Worm (Caenorhabditis elegans) whole organism, L4 larva: ENCODE results near the gene plk-3.

Experiments
- dmd-8 ChIP-seq: fragments of 200-800 bp; sonication (Bioruptor generic); IDR thresholded peaks from 2 replicates; pipeline ENCODE4 v1.3.6; 2022; ENCODE audit warnings: missing genetic modification characterization, missing compliant biosample characterization
- dpl-1 ChIP-seq: fragments of 150-350 bp; optimal IDR thresholded peaks from 2 replicates; lab custom pipeline; 2014; ENCODE audit warnings: missing biosample characterization, missing genetic modification reagents, missing genetic modification characterization
- egl-27 ChIP-seq: sonication (generic microtip); optimal IDR thresholded peaks from 3 replicates; lab custom pipeline; 2017; ENCODE audit warnings: missing biosample characterization, missing genetic modification reagents, missing genetic modification characterization
- lin-39 ChIP-seq: fragments of 150-350 bp; optimal IDR thresholded peaks from 2 replicates; lab custom pipeline; 2014; ENCODE audit warnings: missing biosample characterization, missing genetic modification reagents, missing genetic modification characterization
- nhr-11 ChIP-seq: fragments of 150-350 bp; optimal IDR thresholded peaks from 2 replicates; lab custom pipeline; 2014; ENCODE audit warnings: missing biosample characterization, missing genetic modification characterization
- nhr-237 ChIP-seq: sonication (generic microtip); optimal IDR thresholded peaks from 2 replicates; lab custom pipeline; 2017; ENCODE audit warnings: missing biosample characterization, missing genetic modification characterization
- nhr-77 ChIP-seq: fragments of 150-350 bp; optimal IDR thresholded peaks from 2 replicates; lab custom pipeline; 2014; ENCODE audit warnings: missing biosample characterization, missing genetic modification characterization
- pha-4 ChIP-seq, 2 experiments: fragments of 150-350 bp in 1 of 2; fragments of 200-800 bp in 1 of 2; sonication (Bioruptor generic) in 1 of 2; IDR thresholded peaks in 1 of 2; optimal IDR thresholded peaks in 1 of 2; 2 replicates each; pipeline versions ENCODE4 v1.3.6 to Lab custom; 2014 to 2022; ENCODE audit warnings: missing genetic modification characterization in 2 of 2, missing genetic modification reagents in 2 of 2, missing biosample characterization in 1 of 2, missing compliant biosample characterization in 1 of 2
- pqm-1 ChIP-seq: sonication (generic microtip); optimal IDR thresholded peaks from 2 replicates; lab custom pipeline; 2017; ENCODE audit warnings: missing biosample characterization, missing genetic modification characterization
- snpc-4 ChIP-seq: fragments of 150-350 bp; optimal IDR thresholded peaks from 2 replicates; lab custom pipeline; 2014; ENCODE audit warnings: missing biosample characterization, missing genetic modification characterization

DNA sequence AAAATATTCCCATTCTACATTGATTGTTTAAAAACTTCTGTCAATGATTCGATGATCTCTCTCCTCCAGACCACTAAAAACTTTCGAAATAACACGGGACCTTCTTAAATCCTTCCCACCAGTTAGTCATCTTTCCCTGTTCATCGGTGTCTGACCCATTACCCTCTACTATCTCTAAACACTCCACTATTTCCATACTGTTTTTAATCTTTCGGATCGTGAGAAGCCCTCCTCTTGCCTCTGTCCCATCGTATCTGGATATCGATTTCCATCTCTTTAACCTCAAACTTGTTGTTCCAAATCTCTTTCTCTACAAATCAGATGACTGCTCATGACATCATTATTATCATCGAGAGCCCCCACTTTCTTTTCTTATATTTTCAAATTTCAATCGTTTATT, 44.7 kb downstream of the plk-3 start:
- TF ChIP-seq dpl-1 (no peak), nhr-77 (no peak), dmd-8 (GFP tag; lab: Robert Waterston, UW) (no peak), nhr-11 (tag; lab: Kevin White, UChicago) (no peak), pha-4 (GFP tag; IDR thresholded peaks at IDR 0.05; lab: Robert Waterston, UW) (no peak), pha-4 (tag; optimal IDR thresholded peaks at IDR 0.05; lab: Kevin White, UChicago) (no peak), nhr-237 (no peak), pqm-1 (tag; lab: Kevin White, UChicago) (no peak), lin-39 (tag; lab: Kevin White, UChicago) (no peak), egl-27 (no peak), snpc-4 (tag; lab: Kevin White, UChicago) (no peak)
